Worm (Caenorhabditis elegans): ENCODE data around the gene vit-6.

DNA sequence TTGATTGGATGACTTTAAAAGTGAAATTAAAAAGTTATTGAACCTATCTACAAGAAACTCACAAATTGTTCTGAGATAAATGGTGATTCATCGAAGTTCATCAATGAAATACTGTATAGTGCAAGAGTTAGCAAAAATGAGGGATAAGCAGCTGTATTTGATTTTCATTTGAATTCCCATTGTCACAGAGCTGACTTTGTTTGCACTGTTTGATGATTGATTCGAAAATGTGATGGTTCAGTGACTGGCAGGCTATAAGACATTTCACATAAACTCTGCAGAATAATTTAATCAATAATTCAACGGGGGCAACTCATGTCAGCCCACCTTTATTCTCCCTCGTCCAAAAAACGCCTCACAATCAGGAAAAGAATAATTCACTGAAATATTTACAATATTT is 17.4 kb upstream of the vit-6 start, which contains the start of gene T09A12.8:
- no peak for TF ChIP-seq nhr-11 (tag; optimal IDR thresholded peaks at IDR 0.05)
- no peak for TF ChIP-seq sma-3 (GFP tag; optimal IDR thresholded peaks at IDR 0.05)
- no peak for TF ChIP-seq nhr-23 (tag; optimal IDR thresholded peaks at IDR 0.05)
- no peak for TF ChIP-seq snpc-4 (tag; optimal IDR thresholded peaks at IDR 0.05)
